Worm (Caenorhabditis elegans): ENCODE results near the gene srh-304.

Gene srh-304

DNA sequence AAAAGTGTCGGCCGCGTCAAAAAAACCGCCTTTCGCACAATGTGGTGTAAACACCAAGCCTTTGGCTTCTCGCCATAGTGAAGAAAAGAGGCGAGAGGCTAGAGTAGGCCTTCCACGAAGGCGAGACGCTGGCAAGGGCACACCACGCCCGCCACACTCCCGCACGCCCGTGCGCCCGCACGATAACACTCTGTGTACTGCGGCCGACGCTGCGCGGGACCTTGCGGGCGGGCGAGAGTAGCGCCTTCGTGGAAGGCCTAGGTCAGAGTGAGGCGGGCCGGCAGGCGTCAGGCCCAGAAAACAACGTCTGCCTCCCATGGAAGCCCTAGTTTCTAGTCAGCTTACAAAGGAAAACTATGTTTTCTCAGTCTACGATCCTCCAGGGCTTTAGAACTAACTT is 16.3 kb upstream of the srh-304 start:
- no peak for TF ChIP-seq bed-3 (GFP tag; optimal IDR thresholded peaks at IDR 0.05)

- TF ChIP-seq snpc-4 (tag; optimal IDR thresholded peaks at IDR 0.05) = no peak
- TF ChIP-seq pha-4 (tag; optimal IDR thresholded peaks at IDR 0.05) = no peak
- no peak for TF ChIP-seq hlh-1 (tag; optimal IDR thresholded peaks at IDR 0.05)
Observed at ce11 chrV:17818567-17818966, 9.8 kb upstream of the srh-304 start, which contains the start of gene srh-298. TSS of gene srh-298 (plus strand) at chrV:17818867.

- TF ChIP-seq drap-1 (GFP tag; optimal IDR thresholded peaks at IDR 0.05) (no peak), nhr-2 (tag; optimal IDR thresholded peaks at IDR 0.05) (no peak), nhr-237 (tag; optimal IDR thresholded peaks at IDR 0.05) (no peak), elt-3 (tag; optimal IDR thresholded peaks at IDR 0.05) (no peak), ces-1 (GFP tag; optimal IDR thresholded peaks at IDR 0.05) (no peak), cnd-1 (tag; optimal IDR thresholded peaks at IDR 0.05) (no peak), ham-2 (GFP tag; optimal IDR thresholded peaks at IDR 0.05) (no peak), mep-1 (tag; optimal IDR thresholded peaks at IDR 0.05) (no peak), lin-13 (tag; optimal IDR thresholded peaks at IDR 0.05) (no peak), elt-1 (tag; optimal IDR thresholded peaks at IDR 0.05; ENCODE audit: borderline replicate concordance, insufficient read depth) (no peak), unc-120 (tag; optimal IDR thresholded peaks at IDR 0.05; ENCODE audit: poor library complexity, severe bottlenecking) (no peak), nhr-76 (tag; optimal IDR thresholded peaks at IDR 0.05) (no peak), zip-8 (tag; optimal IDR thresholded peaks at IDR 0.05) (no peak)
Observed at ce11 chrV:17819704-17820103, 8.7 kb upstream of the srh-304 start.

DNA sequence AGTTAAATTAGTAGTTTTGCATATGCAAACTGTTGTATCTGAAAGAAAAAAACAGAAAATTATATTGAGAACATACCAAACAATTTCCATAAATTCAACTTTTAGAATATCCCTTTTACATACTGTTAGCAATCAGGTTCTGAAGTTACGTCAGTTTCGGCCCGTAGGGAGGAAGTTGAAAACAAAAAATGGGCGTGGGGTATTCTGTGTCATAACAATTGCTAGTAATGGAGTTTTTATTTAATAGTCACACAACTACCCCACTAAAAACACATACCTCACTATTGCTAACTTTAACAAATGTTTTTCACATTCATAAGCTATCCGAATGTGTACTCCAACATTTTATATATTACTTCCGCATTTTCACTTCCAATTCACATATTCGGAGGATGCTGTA is 6.6 kb upstream of the srh-304 start, which contains the start of gene srh-300:
Gene srh-300 (plus strand): TSS at position 301 of the 400 bp plus-strand sequence.
- TF ChIP-seq snpc-4 (tag; optimal IDR thresholded peaks at IDR 0.05) = no peak

- no peak for TF ChIP-seq pha-4 (tag; optimal IDR thresholded peaks at IDR 0.05)
- no peak for TF ChIP-seq drap-1 (GFP tag; optimal IDR thresholded peaks at IDR 0.05)
- no peak for TF ChIP-seq M03D4.4 (tag; optimal IDR thresholded peaks at IDR 0.05)
- TF ChIP-seq lsy-2 (tag; optimal IDR thresholded peaks at IDR 0.05) = no peak
Observed at ce11 chrV:17824610-17825009, 3.8 kb upstream of the srh-304 start, which contains the start of gene srh-301. TSS of gene srh-301 (plus strand) at chrV:17824910.

ce11 chrV:17831350-17831749 is 2.9 kb downstream of the srh-304 start, which contains the start of gene srh-303:
TSS of gene srh-303 (plus strand) at chrV:17831650.
- TF ChIP-seq mls-2 (tag; optimal IDR thresholded peaks at IDR 0.05) (no peak), ham-2 (GFP tag; optimal IDR thresholded peaks at IDR 0.05) (no peak), blmp-1 (tag; optimal IDR thresholded peaks at IDR 0.05) (no peak), nhr-28 (tag; optimal IDR thresholded peaks at IDR 0.05) (no peak), nhr-237 (tag; optimal IDR thresholded peaks at IDR 0.05) (no peak), cnd-1 (tag; optimal IDR thresholded peaks at IDR 0.05) (no peak), ces-1 (GFP tag; optimal IDR thresholded peaks at IDR 0.05) (no peak), ceh-83 (GFP tag; optimal IDR thresholded peaks at IDR 0.05) (no peak), nhr-76 (tag; optimal IDR thresholded peaks at IDR 0.05) (no peak), nhr-12 (tag; optimal IDR thresholded peaks at IDR 0.05) (no peak), elt-3 (tag; optimal IDR thresholded peaks at IDR 0.05) (no peak), ceh-39 (tag; optimal IDR thresholded peaks at IDR 0.05) (no peak), mep-1 (tag; optimal IDR thresholded peaks at IDR 0.05) (no peak), elt-1 (tag; optimal IDR thresholded peaks at IDR 0.05; ENCODE audit: borderline replicate concordance, insufficient read depth) (no peak), ceh-43 (GFP tag; optimal IDR thresholded peaks at IDR 0.05) (no peak), sem-2 (GFP tag; optimal IDR thresholded peaks at IDR 0.05) (no peak), M03D4.4 (tag; optimal IDR thresholded peaks at IDR 0.05) (no peak), snpc-4 (tag; optimal IDR thresholded peaks at IDR 0.05) (no peak), lin-13 (tag; optimal IDR thresholded peaks at IDR 0.05) (no peak), lsy-2 (tag; optimal IDR thresholded peaks at IDR 0.05) (no peak)

- TF ChIP-seq nhr-76 (tag; optimal IDR thresholded peaks at IDR 0.05) (no peak), zip-8 (tag; optimal IDR thresholded peaks at IDR 0.05) (no peak), lin-13 (tag; optimal IDR thresholded peaks at IDR 0.05) (no peak), mep-1 (tag; optimal IDR thresholded peaks at IDR 0.05) (no peak), ceh-83 (GFP tag; optimal IDR thresholded peaks at IDR 0.05) (no peak), lsy-2 (tag; optimal IDR thresholded peaks at IDR 0.05) (no peak), ces-1 (GFP tag; optimal IDR thresholded peaks at IDR 0.05) (no peak), elt-1 (tag; optimal IDR thresholded peaks at IDR 0.05; ENCODE audit: borderline replicate concordance, insufficient read depth) (no peak), sptf-1 (tag; optimal IDR thresholded peaks at IDR 0.05) (no peak), mab-5 (tag; optimal IDR thresholded peaks at IDR 0.05) (no peak), cnd-1 (tag; optimal IDR thresholded peaks at IDR 0.05) (no peak), drap-1 (GFP tag; optimal IDR thresholded peaks at IDR 0.05) (no peak), ceh-39 (tag; optimal IDR thresholded peaks at IDR 0.05) (no peak), ceh-43 (GFP tag; optimal IDR thresholded peaks at IDR 0.05) (no peak), nhr-237 (tag; optimal IDR thresholded peaks at IDR 0.05) (no peak), nhr-2 (tag; optimal IDR thresholded peaks at IDR 0.05) (no peak), mls-2 (tag; optimal IDR thresholded peaks at IDR 0.05) (no peak), M03D4.4 (tag; optimal IDR thresholded peaks at IDR 0.05) (no peak), bed-3 (GFP tag; optimal IDR thresholded peaks at IDR 0.05) (no peak), ztf-11 (tag; optimal IDR thresholded peaks at IDR 0.05) (no peak)
Observed at ce11 chrV:17844106-17844505, 15.7 kb downstream of the srh-304 start, which contains the start of gene srh-286. TSS of gene srh-286 (minus strand) at chrV:17844206.

Data from whole organism, mixed stage, embryonic.